Worm (Caenorhabditis elegans): ENCODE results near the gene F47D12.7.

DNA sequence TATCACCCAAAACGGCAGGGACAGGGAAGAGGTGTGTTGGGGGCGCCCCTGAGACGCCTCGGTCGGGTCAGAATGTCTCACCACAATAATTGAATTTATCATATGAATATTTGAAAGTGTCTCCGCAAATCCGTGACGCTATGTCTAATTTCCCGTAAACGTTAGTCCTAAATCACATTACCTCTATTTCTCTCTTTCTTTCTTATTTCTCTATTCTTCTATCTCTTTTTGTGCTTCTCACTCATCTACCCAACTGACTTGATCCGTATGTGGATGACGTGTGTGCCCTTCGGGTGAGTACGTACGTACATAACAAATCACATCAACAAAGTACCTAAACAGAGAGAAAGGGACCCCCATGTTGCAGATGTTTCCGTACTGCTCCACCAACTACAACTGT is 21.5 kb upstream of the F47D12.7 start:
- TF ChIP-seq athp-1 (tag; optimal IDR thresholded peaks at IDR 0.05) (no peak), nfya-1 (tag; optimal IDR thresholded peaks at IDR 0.05; ENCODE audit: borderline replicate concordance, insufficient read depth) (no peak), ztf-22 (GFP tag; optimal IDR thresholded peaks at IDR 0.05) (no peak), hmg-20 (GFP tag; IDR thresholded peaks at IDR 0.05) (no peak), snpc-4 (GFP tag; optimal IDR thresholded peaks at IDR 0.05) (no peak), snpc-4 (tag; optimal IDR thresholded peaks at IDR 0.05) (no peak), unc-62 (GFP tag; optimal IDR thresholded peaks at IDR 0.05) (no peak), ztf-3 (GFP tag; optimal IDR thresholded peaks at IDR 0.05) (no peak), dpl-1 (GFP tag; optimal IDR thresholded peaks at IDR 0.05) (no peak), nhr-179 (tag; optimal IDR thresholded peaks at IDR 0.05) (no peak), rpc-1 (optimal IDR thresholded peaks at IDR 0.05) (no peak), rpc-1 (tag; optimal IDR thresholded peaks at IDR 0.05) (no peak)
